Fruit fly (Drosophila melanogaster) whole organism: ENCODE results near the gene CG14110.

ENCODE experiments used
- CG8478 ChIP-seq: fragments of >200 bp; optimal IDR thresholded peaks from 2 replicates; lab custom pipeline; 2018; ENCODE audit warnings: inconsistent platforms
- Dll ChIP-seq: fragments of >200 bp; optimal IDR thresholded peaks from 2 replicates; lab custom pipeline; 2017
- EcR ChIP-seq, 2 experiments: fragments of >200 bp; optimal IDR thresholded peaks; 2 replicates each; lab custom pipeline; 2017; ENCODE audit warnings: missing biosample characterization in 2 of 2, missing genetic modification characterization in 2 of 2, missing genetic modification reagents in 2 of 2
- pan ChIP-seq: fragments of >200 bp; optimal IDR thresholded peaks from 2 replicates; lab custom pipeline; 2017
- psq ChIP-seq: fragments of >200 bp; optimal IDR thresholded peaks from 2 replicates; lab custom pipeline; 2017
- usp ChIP-seq: fragments of >200 bp; optimal IDR thresholded peaks from 2 replicates; lab custom pipeline; 2017; ENCODE audit warnings: missing biosample characterization, missing genetic modification characterization, mixed read lengths

DNA sequence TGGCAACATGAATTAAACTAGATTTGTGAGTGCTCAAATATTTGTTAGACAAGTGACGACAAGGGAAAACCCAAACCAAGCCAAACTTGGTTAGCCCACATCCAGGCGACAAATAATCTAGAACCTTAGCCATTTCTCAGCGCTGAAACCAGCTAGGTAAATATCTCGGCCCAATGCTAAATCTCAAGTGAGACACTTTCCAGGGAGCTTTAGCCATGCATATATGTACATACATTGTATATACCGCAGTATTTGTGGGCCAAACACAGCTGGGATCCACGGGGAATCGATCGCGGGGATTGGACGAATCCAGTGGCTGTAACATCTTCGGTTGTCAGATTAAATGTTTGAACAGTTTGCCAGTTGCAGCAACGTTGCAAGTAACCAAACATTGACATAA lies 13.1 kb downstream of the CG14110 start:
- TF ChIP-seq EcR (GFP tag; optimal IDR thresholded peaks at IDR 0.05; lab: Kevin White, UChicago) (no peak), usp (GFP tag; lab: Kevin White, UChicago) (no peak), Dll (no peak), psq (lab: Kevin White, UChicago) (no peak), CG8478 (lab: Kevin White, UChicago) (no peak), pan (lab: Kevin White, UChicago) (no peak)
